Worm (Caenorhabditis elegans) whole organism, mixed stage, embryonic: Measurements from ENCODE around the gene T14G11.1.
A peak's percentile ranks its signal among the peaks of the same experiment; 100 is the strongest.

Experiments
- M03D4.4 ChIP-seq: sonication (generic microtip); optimal IDR thresholded peaks from 2 replicates; lab custom pipeline; 2017; ENCODE audit warnings: mild to moderate bottlenecking, missing genetic modification characterization, missing compliant biosample characterization
- bed-3 ChIP-seq: fragments of 200-800 bp; sonication (Bioruptor generic); optimal IDR thresholded peaks from 3 replicates; lab custom pipeline; 2018; ENCODE audit warnings: mild to moderate bottlenecking, missing genetic modification characterization, moderate library complexity, missing compliant biosample characterization
- blmp-1 ChIP-seq: fragments of 150-350 bp; optimal IDR thresholded peaks from 2 replicates; lab custom pipeline; 2014; ENCODE audit warnings: missing biosample characterization, missing genetic modification characterization
- ceh-39 ChIP-seq: fragments of 150-350 bp; optimal IDR thresholded peaks from 2 replicates; lab custom pipeline; 2014; ENCODE audit warnings: missing biosample characterization, missing genetic modification characterization
- ceh-43 ChIP-seq: fragments of 200-800 bp; sonication (Bioruptor generic); optimal IDR thresholded peaks from 2 replicates; lab custom pipeline; 2018; ENCODE audit warnings: mild to moderate bottlenecking, missing genetic modification characterization, moderate library complexity, missing compliant biosample characterization
- ceh-83 ChIP-seq: fragments of 200-800 bp; sonication (Bioruptor generic); optimal IDR thresholded peaks from 2 replicates; lab custom pipeline; 2018; ENCODE audit warnings: mild to moderate bottlenecking, missing genetic modification characterization, missing compliant biosample characterization
- ces-1 ChIP-seq: fragments of 150-350 bp; optimal IDR thresholded peaks from 2 replicates; lab custom pipeline; 2014; ENCODE audit warnings: missing biosample characterization, missing genetic modification reagents, missing genetic modification characterization
- cnd-1 ChIP-seq: fragments of 200-800 bp; sonication (Bioruptor generic); optimal IDR thresholded peaks from 2 replicates; lab custom pipeline; 2018; ENCODE audit warnings: mild to moderate bottlenecking, missing genetic modification characterization, missing compliant biosample characterization
- drap-1 ChIP-seq: fragments of 200-800 bp; sonication (Bioruptor generic); optimal IDR thresholded peaks from 3 replicates; lab custom pipeline; 2018; ENCODE audit warnings: mild to moderate bottlenecking, missing genetic modification characterization, missing compliant biosample characterization
- elt-1 ChIP-seq: sonication (generic microtip); optimal IDR thresholded peaks from 2 replicates; lab custom pipeline; 2017; ENCODE audit warnings: missing genetic modification characterization, mild to moderate bottlenecking, missing compliant biosample characterization, antibody characterized with exemption, moderate library complexity, borderline replicate concordance; ENCODE audit not compliant: insufficient read depth
- elt-3 ChIP-seq: fragments of 150-350 bp; optimal IDR thresholded peaks from 2 replicates; lab custom pipeline; 2014; ENCODE audit warnings: missing biosample characterization, missing genetic modification characterization
- flh-1 ChIP-seq: fragments of 200-800 bp; sonication (Bioruptor generic); optimal IDR thresholded peaks from 2 replicates; lab custom pipeline; 2018; ENCODE audit warnings: mild to moderate bottlenecking, missing genetic modification characterization, moderate library complexity, missing compliant biosample characterization
- ham-2 ChIP-seq: fragments of 200-800 bp; sonication (Bioruptor generic); optimal IDR thresholded peaks from 2 replicates; lab custom pipeline; 2018; ENCODE audit warnings: mild to moderate bottlenecking, missing genetic modification characterization, missing compliant biosample characterization
- hlh-1 ChIP-seq: fragments of 150-350 bp; optimal IDR thresholded peaks from 2 replicates; lab custom pipeline; 2014; ENCODE audit warnings: missing biosample characterization, missing genetic modification reagents, missing genetic modification characterization
- lin-13 ChIP-seq: fragments of 150-350 bp; optimal IDR thresholded peaks from 2 replicates; lab custom pipeline; 2014; ENCODE audit warnings: missing biosample characterization, missing genetic modification characterization
- lin-32 ChIP-seq: fragments of 200-800 bp; sonication (Bioruptor generic); optimal IDR thresholded peaks from 2 replicates; lab custom pipeline; 2018; ENCODE audit warnings: mild to moderate bottlenecking, missing genetic modification characterization, missing compliant biosample characterization
- lsy-2 ChIP-seq: fragments of 150-350 bp; optimal IDR thresholded peaks from 2 replicates; lab custom pipeline; 2014; ENCODE audit warnings: missing biosample characterization, missing genetic modification characterization
- mab-5 ChIP-seq: fragments of 150-350 bp; optimal IDR thresholded peaks from 2 replicates; lab custom pipeline; 2014; ENCODE audit warnings: missing biosample characterization, missing genetic modification characterization
- mep-1 ChIP-seq: fragments of 150-350 bp; optimal IDR thresholded peaks from 2 replicates; lab custom pipeline; 2017; ENCODE audit warnings: missing biosample characterization, missing genetic modification reagents, missing genetic modification characterization, inconsistent platforms
- mls-2 ChIP-seq: sonication (generic microtip); optimal IDR thresholded peaks from 2 replicates; lab custom pipeline; 2016; ENCODE audit warnings: mild to moderate bottlenecking, missing genetic modification characterization, moderate library complexity, missing compliant biosample characterization
- nhr-12 ChIP-seq: fragments of 150-350 bp; optimal IDR thresholded peaks from 2 replicates; lab custom pipeline; 2014; ENCODE audit warnings: missing biosample characterization, missing genetic modification characterization
- nhr-2 ChIP-seq: fragments of 150-350 bp; optimal IDR thresholded peaks from 2 replicates; lab custom pipeline; 2014; ENCODE audit warnings: missing biosample characterization, missing genetic modification characterization
- nhr-237 ChIP-seq: fragments of 150-350 bp; optimal IDR thresholded peaks from 2 replicates; lab custom pipeline; 2014; ENCODE audit warnings: missing biosample characterization, missing genetic modification characterization
- nhr-28 ChIP-seq: fragments of 150-350 bp; optimal IDR thresholded peaks from 2 replicates; lab custom pipeline; 2014; ENCODE audit warnings: missing biosample characterization, missing genetic modification characterization
- nhr-76 ChIP-seq: sonication (generic microtip); optimal IDR thresholded peaks from 2 replicates; lab custom pipeline; 2017; ENCODE audit warnings: missing biosample characterization, missing genetic modification characterization
- pha-4 ChIP-seq: fragments of 150-350 bp; optimal IDR thresholded peaks from 2 replicates; lab custom pipeline; 2018; ENCODE audit warnings: missing biosample characterization, missing genetic modification reagents, missing genetic modification characterization
- sem-2 ChIP-seq: fragments of 200-800 bp; sonication (Bioruptor generic); optimal IDR thresholded peaks from 2 replicates; lab custom pipeline; 2018; ENCODE audit warnings: mild to moderate bottlenecking, missing genetic modification characterization, missing compliant biosample characterization
- snpc-4 ChIP-seq: fragments of 150-350 bp; optimal IDR thresholded peaks from 2 replicates; lab custom pipeline; 2014; ENCODE audit warnings: missing biosample characterization, missing genetic modification characterization
- sptf-1 ChIP-seq: sonication (generic microtip); optimal IDR thresholded peaks from 2 replicates; lab custom pipeline; 2017; ENCODE audit warnings: mild to moderate bottlenecking, missing genetic modification characterization, moderate library complexity, missing compliant biosample characterization
- tbx-8 ChIP-seq: fragments of 200-800 bp; sonication (Bioruptor generic); optimal IDR thresholded peaks from 2 replicates; lab custom pipeline; 2018; ENCODE audit warnings: mild to moderate bottlenecking, missing genetic modification characterization, moderate library complexity, missing compliant biosample characterization
- unc-120 ChIP-seq: sonication (generic microtip); optimal IDR thresholded peaks from 2 replicates; lab custom pipeline; 2017; ENCODE audit warnings: missing genetic modification characterization, missing compliant biosample characterization; ENCODE audit not compliant: poor library complexity, severe bottlenecking
- unc-39 ChIP-seq: fragments of 150-350 bp; optimal IDR thresholded peaks from 2 replicates; lab custom pipeline; 2014; ENCODE audit warnings: missing biosample characterization, missing genetic modification characterization
- unc-62 ChIP-seq: fragments of 150-350 bp; optimal IDR thresholded peaks from 2 replicates; lab custom pipeline; 2014; ENCODE audit warnings: missing biosample characterization, missing genetic modification reagents, missing genetic modification characterization
- zip-8 ChIP-seq: fragments of 150-350 bp; optimal IDR thresholded peaks from 2 replicates; lab custom pipeline; 2014; ENCODE audit warnings: missing biosample characterization, missing genetic modification characterization
- ztf-11 ChIP-seq: fragments of 150-350 bp; optimal IDR thresholded peaks from 2 replicates; lab custom pipeline; 2014; ENCODE audit warnings: missing biosample characterization, missing genetic modification characterization

The T14G11.1 gene

DNA sequence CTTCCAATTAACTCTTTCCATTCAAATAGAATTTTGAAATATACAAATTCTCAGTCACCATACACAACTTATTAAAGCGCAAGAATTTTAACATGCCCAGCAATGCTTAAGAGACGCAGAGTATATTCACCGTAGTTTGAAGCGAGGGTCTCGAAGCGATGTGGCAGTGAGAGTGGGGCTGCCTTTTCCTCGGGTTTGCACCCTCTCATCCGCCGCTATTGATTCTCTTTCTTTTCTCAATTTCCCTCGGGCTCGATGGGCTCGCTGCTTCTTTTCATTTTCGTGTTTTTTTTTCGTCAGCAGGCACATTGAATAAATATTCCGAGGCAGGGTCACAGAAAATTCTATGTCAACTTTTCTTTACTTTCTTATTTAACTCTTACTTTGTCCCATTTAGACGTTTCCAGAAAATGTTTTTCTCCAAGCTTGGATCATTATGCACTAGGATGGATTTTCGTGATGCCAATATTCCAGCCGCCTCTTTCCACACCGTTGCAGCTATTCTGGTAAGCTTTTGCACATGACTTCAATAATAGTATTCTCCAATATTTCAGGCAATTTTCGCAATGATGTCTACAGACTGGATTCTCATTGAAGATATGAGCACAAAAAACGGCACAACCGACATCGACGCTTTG lies at the start of gene T14G11.1:
Gene T14G11.1 (plus strand): TSS at position 408 of the 638 bp plus-strand sequence.
- TF ChIP-seq cnd-1 (no peak), lsy-2 (tag; lab: Kevin White, UChicago) (peak; percentile 94), flh-1 (GFP tag; lab: Kevin White, UChicago) (no peak), nhr-237 (tag; lab: Kevin White, UChicago) (peak; percentile 65), lin-32 (no peak), ces-1 (peak; percentile 77), mls-2 (peak; percentile 23), ceh-39 (tag; lab: Kevin White, UChicago) (no peak), nhr-28 (tag; lab: Kevin White, UChicago) (no peak), zip-8 (tag; lab: Kevin White, UChicago) (no peak), hlh-1 (tag; lab: Kevin White, UChicago) (peak; percentile 77), mep-1 (peak; percentile 44), snpc-4 (no peak), ham-2 (peak; percentile 27), lin-13 (tag; lab: Kevin White, UChicago) (no peak), unc-62 (GFP tag; lab: Kevin White, UChicago) (no peak), unc-39 (tag; lab: Kevin White, UChicago) (no peak), nhr-76 (no peak), ceh-83 (GFP tag; lab: Kevin White, UChicago) (no peak), nhr-12 (tag; lab: Kevin White, UChicago) (no peak), elt-1 (tag; lab: Kevin White, UChicago) (no peak), pha-4 (tag; lab: Kevin White, UChicago) (peak; percentile 61), elt-3 (tag; lab: Kevin White, UChicago) (no peak), tbx-8 (no peak), mab-5 (tag; lab: Kevin White, UChicago) (no peak), drap-1 (GFP tag; lab: Kevin White, UChicago) (no peak), nhr-2 (tag; lab: Kevin White, UChicago) (no peak), bed-3 (GFP tag; lab: Kevin White, UChicago) (no peak), M03D4.4 (no peak), ztf-11 (tag; lab: Kevin White, UChicago) (no peak), blmp-1 (no peak), sptf-1 (no peak), sem-2 (GFP tag; lab: Kevin White, UChicago) (no peak), unc-120 (peak; percentile 62), ceh-43 (GFP tag; lab: Kevin White, UChicago) (no peak)

- TF ChIP-seq unc-120: no peak
- no peak for TF ChIP-seq blmp-1
- TF ChIP-seq ces-1: peak; percentile 36
- no peak for TF ChIP-seq pha-4 (tag; lab: Kevin White, UChicago)
- no peak for TF ChIP-seq ham-2
These were observed 48.2 kb upstream of the T14G11.1 start for ce11 chrX:2640556-2640955.

- no peak for TF ChIP-seq nhr-2 (tag; lab: Kevin White, UChicago)
- TF ChIP-seq nhr-237 (tag; lab: Kevin White, UChicago): no peak
- TF ChIP-seq flh-1 (GFP tag; lab: Kevin White, UChicago): no peak
- TF ChIP-seq mab-5 (tag; lab: Kevin White, UChicago): no peak
- TF ChIP-seq bed-3 (GFP tag; lab: Kevin White, UChicago): no peak
- no peak for TF ChIP-seq elt-1 (tag; lab: Kevin White, UChicago)
- TF ChIP-seq ceh-83 (GFP tag; lab: Kevin White, UChicago): no peak
- TF ChIP-seq tbx-8: no peak
- TF ChIP-seq, all 35 proteins: peak for 0
These were observed 47.7 kb upstream of the T14G11.1 start for ce11 chrX:2641094-2641493.

- TF ChIP-seq mls-2: no peak
- peak; percentile 84 for TF ChIP-seq ces-1
- TF ChIP-seq sptf-1: no peak
- no peak for TF ChIP-seq snpc-4
- TF ChIP-seq cnd-1: no peak
- TF ChIP-seq blmp-1: no peak
- no peak for TF ChIP-seq nhr-237 (tag; lab: Kevin White, UChicago)
These were observed 34.5 kb upstream of the T14G11.1 start for ce11 chrX:2654334-2654733.
